Worm (Caenorhabditis elegans) whole organism, early embryonic: Measurements from ENCODE around the gene str-94.

Experiments
- F13C5.2 ChIP-seq: sonication (generic microtip); optimal IDR thresholded peaks from 2 replicates; lab custom pipeline; 2017; ENCODE audit warnings: mild to moderate bottlenecking, missing genetic modification characterization, inconsistent platforms, missing compliant biosample characterization
- ama-1 ChIP-seq: fragments of 150-350 bp; optimal IDR thresholded peaks from 2 replicates; lab custom pipeline; 2014
- ets-7 ChIP-seq: sonication (generic microtip); optimal IDR thresholded peaks from 2 replicates; lab custom pipeline; 2016; ENCODE audit warnings: missing genotype, missing genetic modification characterization, missing compliant biosample characterization

- TF ChIP-seq ets-7 (tag; lab: Kevin White, UChicago) (no peak), ama-1 (lab: Kevin White, UChicago) (no peak), F13C5.2 (tag; lab: Kevin White, UChicago) (no peak)
Measured at ce11 chrV:9224981-9225380, 24.1 kb downstream of the str-94 start.
